Worm (Caenorhabditis elegans): ENCODE data around the gene K01A6.8.

Gene K01A6.8

DNA sequence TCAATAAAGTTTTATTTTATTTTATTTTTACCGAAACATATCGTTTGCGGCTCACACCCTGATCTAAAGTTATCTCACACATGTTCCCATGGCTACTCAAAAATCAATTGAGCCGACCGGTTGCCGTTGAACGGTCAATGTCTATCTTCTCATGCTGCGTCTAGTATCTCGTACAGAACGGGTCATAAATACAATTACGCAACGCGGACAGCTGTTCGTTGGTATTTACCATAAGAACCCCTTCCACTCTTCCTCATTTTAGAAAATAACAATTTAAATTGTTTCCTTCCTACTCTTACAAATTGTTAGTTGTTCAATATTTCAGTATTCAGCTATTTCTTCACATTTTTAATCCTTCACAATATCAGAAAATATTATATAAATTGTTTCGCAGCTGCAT, 6.6 kb upstream of the K01A6.8 start:
- no peak for TF ChIP-seq hmg-20 (GFP tag; IDR thresholded peaks at IDR 0.05)
- TF ChIP-seq ztf-26 (tag; optimal IDR thresholded peaks at IDR 0.05) = no peak
- no peak for TF ChIP-seq hlh-12 (tag; optimal IDR thresholded peaks at IDR 0.05)
- TF ChIP-seq chd-7 (tag; optimal IDR thresholded peaks at IDR 0.05) = no peak
- no peak for TF ChIP-seq sptf-2 (GFP tag; optimal IDR thresholded peaks at IDR 0.05)

ce11 chrIV:11742406-11742805, 5.2 kb upstream of the K01A6.8 start, which contains the start of gene K01A6.5:
Gene K01A6.5, plus strand, starts transcription at chrIV:11742706.
- no peak for TF ChIP-seq snpc-3.4 (tag; optimal IDR thresholded peaks at IDR 0.05)

- TF ChIP-seq mxl-1 (tag; optimal IDR thresholded peaks at IDR 0.05) (no peak), F23B12.7 (tag; optimal IDR thresholded peaks at IDR 0.05; ENCODE audit: insufficient read depth) (no peak), unc-130 (GFP tag; optimal IDR thresholded peaks at IDR 0.05) (no peak), Y95B8A.8 (GFP tag; IDR thresholded peaks at IDR 0.05) (no peak), ztf-28 (GFP tag; IDR thresholded peaks at IDR 0.05) (no peak)
These were observed 3.0 kb upstream of the K01A6.8 start, which contains the start of gene K01A6.4 for ce11 chrIV:11740204-11740603. Gene K01A6.4, minus strand, starts transcription at chrIV:11740304.

ce11 chrIV:11738092-11738617, 986 bp upstream of the K01A6.8 start, which contains the start of gene K01A6.7:
Gene K01A6.7, minus strand, starts transcription at chrIV:11738567.
- no peak for TF ChIP-seq fkh-3 (tag; optimal IDR thresholded peaks at IDR 0.05)
- TF ChIP-seq him-1 (tag; optimal IDR thresholded peaks at IDR 0.05) = no peak
- TF ChIP-seq Y53G8AR.9 (GFP tag; conservative IDR thresholded peaks at IDR 0.05) = no peak
- TF ChIP-seq ztf-28 (GFP tag; IDR thresholded peaks at IDR 0.05) = no peak
- TF ChIP-seq atf-7 (tag; optimal IDR thresholded peaks at IDR 0.05) = no peak
- no peak for TF ChIP-seq mes-4 (tag; optimal IDR thresholded peaks at IDR 0.05)
- no peak for TF ChIP-seq nhr-27 (tag; optimal IDR thresholded peaks at IDR 0.05)

DNA sequence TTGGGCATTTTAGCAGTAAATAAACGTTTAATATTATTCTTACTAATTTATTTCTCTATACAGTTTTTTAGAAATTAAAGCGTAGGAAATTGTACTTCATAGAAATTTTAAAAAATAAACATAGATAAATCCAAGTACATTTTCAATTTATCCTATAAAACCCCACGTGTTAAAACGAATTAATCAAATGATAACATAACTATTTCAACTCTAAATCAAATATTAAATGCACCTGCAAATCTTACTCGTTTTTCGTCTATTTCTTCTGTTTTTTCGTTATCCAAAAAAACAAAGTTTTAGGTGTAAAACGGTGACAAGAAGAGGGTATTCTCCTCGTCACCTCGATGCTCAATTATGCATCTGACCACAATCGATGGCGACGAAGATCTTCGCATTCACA, 2.1 kb downstream of the K01A6.8 start, which contains the start of gene K01A6.6:
K01A6.6 (plus strand) TSS at position 301 of the 400 bp plus-strand sequence.
- TF ChIP-seq Y56A3A.18 (GFP tag; IDR thresholded peaks at IDR 0.05) (no peak), dpl-1 (GFP tag; optimal IDR thresholded peaks at IDR 0.05) (no peak), akir-1 (GFP tag; optimal IDR thresholded peaks at IDR 0.05) (no peak), bed-2 (GFP tag; IDR thresholded peaks at IDR 0.05) (no peak), attf-3 (GFP tag; conservative IDR thresholded peaks at IDR 0.05) (no peak), F55B11.4 (tag; optimal IDR thresholded peaks at IDR 0.05; ENCODE audit: borderline replicate concordance, insufficient read depth) (no peak), F10E7.11 (tag; optimal IDR thresholded peaks at IDR 0.05) (no peak), D2030.7 (GFP tag; IDR thresholded peaks at IDR 0.05) (no peak), hmg-20 (GFP tag; IDR thresholded peaks at IDR 0.05) (no peak), repo-1 (tag; optimal IDR thresholded peaks at IDR 0.05) (no peak), ceh-91 (GFP tag; IDR thresholded peaks at IDR 0.05) (no peak), snpc-1.1 (tag; optimal IDR thresholded peaks at IDR 0.05; ENCODE audit: insufficient read depth) (no peak), tlf-1 (GFP tag; optimal IDR thresholded peaks at IDR 0.05) (no peak), Y53F4B.3 (GFP tag; IDR thresholded peaks at IDR 0.05) (no peak), cebp-1 (GFP tag; IDR thresholded peaks at IDR 0.05) (no peak), cebp-1 (tag; optimal IDR thresholded peaks at IDR 0.05) (no peak), K11D2.4 (GFP tag; IDR thresholded peaks at IDR 0.05) (no peak), B0019.2 (GFP tag; conservative IDR thresholded peaks at IDR 0.05) (no peak), snpc-4 (GFP tag; optimal IDR thresholded peaks at IDR 0.05) (no peak), snpc-4 (tag; optimal IDR thresholded peaks at IDR 0.05) (no peak), ceh-100 (GFP tag; IDR thresholded peaks at IDR 0.05) (no peak), atf-7 (tag; optimal IDR thresholded peaks at IDR 0.05) (no peak)
